Fruit fly (Drosophila melanogaster): ENCODE measurements around the gene Chsy.
A peak's percentile ranks its signal among the peaks of the same experiment; 100 is the strongest.

Chsy gene

dm6 chrX:15594230-15594857 is 1.0 kb upstream of the Chsy start (continued):
- TF ChIP-seq tx (GFP tag; optimal IDR thresholded peaks at IDR 0.05) (no peak), CG1602 (GFP tag; optimal IDR thresholded peaks at IDR 0.05) (peak; percentile 36), sisA (GFP tag; IDR thresholded peaks at IDR 0.05) (peak; percentile 64), Mrtf (GFP tag; IDR thresholded peaks at IDR 0.05) (peak; percentile 73), CG15514 (GFP tag; optimal IDR thresholded peaks at IDR 0.05) (no peak), CG2199 (GFP tag; IDR thresholded peaks at IDR 0.05) (peak; percentile 96), grn (GFP tag; optimal IDR thresholded peaks at IDR 0.05) (no peak), CG3847 (GFP tag; IDR thresholded peaks at IDR 0.05) (peak; percentile 47), dmrt99B (tag; optimal IDR thresholded peaks at IDR 0.05) (no peak), NFAT (GFP tag; IDR thresholded peaks at IDR 0.05) (peak; percentile 73), tap (tag; optimal IDR thresholded peaks at IDR 0.05) (no peak), eyg (GFP tag; optimal IDR thresholded peaks at IDR 0.05) (no peak), ash1 (GFP tag; optimal IDR thresholded peaks at IDR 0.05) (no peak), CG2712 (tag; optimal IDR thresholded peaks at IDR 0.05) (peak; percentile 41), CG17829 (tag; optimal IDR thresholded peaks at IDR 0.05) (peak; percentile 24), Fer2 (tag; optimal IDR thresholded peaks at IDR 0.05) (no peak), Atf6 (GFP tag; IDR thresholded peaks at IDR 0.05) (no peak), phol (tag; optimal IDR thresholded peaks at IDR 0.05) (peak; percentile 18), E2f1 (GFP tag; IDR thresholded peaks at IDR 0.05) (peak; percentile 65), CG31365 (tag; optimal IDR thresholded peaks at IDR 0.05) (no peak), Ets65A (GFP tag) (peak; percentile 69), CG42726 (GFP tag; IDR thresholded peaks at IDR 0.05; ENCODE audit: partially characterized antibody) (peak; percentile 66), NfI (GFP tag; optimal IDR thresholded peaks at IDR 0.05) (no peak), Dp (GFP tag; optimal IDR thresholded peaks at IDR 0.05) (peak; percentile 51), so (GFP tag; IDR thresholded peaks at IDR 0.05) (0 out of 3 replicates have a peak, but pooled peaks have one; percentile 5), usp (GFP tag; optimal IDR thresholded peaks at IDR 0.05) (no peak), Side (GFP tag; optimal IDR thresholded peaks at IDR 0.05) (no peak), CG15696 (tag; optimal IDR thresholded peaks at IDR 0.05) (peak; percentile 60), CG8924 (tag; optimal IDR thresholded peaks at IDR 0.05) (no peak), Dad (GFP tag; optimal IDR thresholded peaks at IDR 0.05) (no peak), cg (GFP tag; optimal IDR thresholded peaks at IDR 0.05) (no peak), tin (GFP tag; optimal IDR thresholded peaks at IDR 0.05) (peak; percentile 29), CG3726 (GFP tag; IDR thresholded peaks at IDR 0.05) (peak; percentile 66; the same call in 1 of the 3 replicates), Hr39 (optimal IDR thresholded peaks at IDR 0.05) (no peak), Kr (GFP tag; optimal IDR thresholded peaks at IDR 0.05) (no peak), bcd (GFP tag; optimal IDR thresholded peaks at IDR 0.05) (peak; percentile 7), repo (GFP tag; optimal IDR thresholded peaks at IDR 0.05) (no peak), CG34422 (GFP tag; IDR thresholded peaks at IDR 0.05) (peak; percentile 68), CG14667 (GFP tag; IDR thresholded peaks at IDR 0.05) (peak; percentile 63), CG15479 (GFP tag; optimal IDR thresholded peaks at IDR 0.05) (no peak), ind (GFP tag; optimal IDR thresholded peaks at IDR 0.05) (peak; percentile 5), stc (GFP tag; IDR thresholded peaks at IDR 0.05) (0 out of 2 replicates have a peak, but pooled peaks have one; percentile 5), ci (GFP tag; IDR thresholded peaks at IDR 0.05) (peak; percentile 63), scrt (GFP tag; optimal IDR thresholded peaks at IDR 0.05) (no peak), Aef1 (GFP tag; IDR thresholded peaks at IDR 0.05) (peak; percentile 51), ase (GFP tag; IDR thresholded peaks at IDR 0.05) (peak; percentile 47; the same call in 1 of the 3 replicates), Optix (GFP tag; IDR thresholded peaks at IDR 0.05) (peak; percentile 53; the same call in 2 of the 3 replicates), Opbp (GFP tag; IDR thresholded peaks at IDR 0.05; ENCODE audit: partially characterized antibody) (peak; percentile 62; the same call in 1 of the 3 replicates), HLHmδ (GFP tag; optimal IDR thresholded peaks at IDR 0.05) (no peak), otp (GFP tag; IDR thresholded peaks at IDR 0.05) (0 out of 3 replicates have a peak, but pooled peaks have one; percentile 37), CG5953 (GFP tag; IDR thresholded peaks at IDR 0.05) (0 out of 2 replicates have a peak, but pooled peaks have one; percentile 22)

Measured in whole organism, embryonic.